Worm (Caenorhabditis elegans) whole organism, mixed stage, embryonic: ENCODE data around the gene ppt-1.

Experiments used
- M03D4.4 ChIP-seq: sonication (generic microtip); optimal IDR thresholded peaks from 2 replicates; lab custom pipeline; 2017; ENCODE audit warnings: mild to moderate bottlenecking, missing genetic modification characterization, missing compliant biosample characterization
- bed-3 ChIP-seq: fragments of 200-800 bp; sonication (Bioruptor generic); optimal IDR thresholded peaks from 3 replicates; lab custom pipeline; 2018; ENCODE audit warnings: mild to moderate bottlenecking, missing genetic modification characterization, moderate library complexity, missing compliant biosample characterization
- blmp-1 ChIP-seq: fragments of 150-350 bp; optimal IDR thresholded peaks from 2 replicates; lab custom pipeline; 2014; ENCODE audit warnings: missing biosample characterization, missing genetic modification characterization
- ceh-39 ChIP-seq: fragments of 150-350 bp; optimal IDR thresholded peaks from 2 replicates; lab custom pipeline; 2014; ENCODE audit warnings: missing biosample characterization, missing genetic modification characterization
- ceh-43 ChIP-seq: fragments of 200-800 bp; sonication (Bioruptor generic); optimal IDR thresholded peaks from 2 replicates; lab custom pipeline; 2018; ENCODE audit warnings: mild to moderate bottlenecking, missing genetic modification characterization, moderate library complexity, missing compliant biosample characterization
- ceh-83 ChIP-seq: fragments of 200-800 bp; sonication (Bioruptor generic); optimal IDR thresholded peaks from 2 replicates; lab custom pipeline; 2018; ENCODE audit warnings: mild to moderate bottlenecking, missing genetic modification characterization, missing compliant biosample characterization
- ces-1 ChIP-seq: fragments of 150-350 bp; optimal IDR thresholded peaks from 2 replicates; lab custom pipeline; 2014; ENCODE audit warnings: missing biosample characterization, missing genetic modification reagents, missing genetic modification characterization
- cnd-1 ChIP-seq: fragments of 200-800 bp; sonication (Bioruptor generic); optimal IDR thresholded peaks from 2 replicates; lab custom pipeline; 2018; ENCODE audit warnings: mild to moderate bottlenecking, missing genetic modification characterization, missing compliant biosample characterization
- drap-1 ChIP-seq: fragments of 200-800 bp; sonication (Bioruptor generic); optimal IDR thresholded peaks from 3 replicates; lab custom pipeline; 2018; ENCODE audit warnings: mild to moderate bottlenecking, missing genetic modification characterization, missing compliant biosample characterization
- elt-1 ChIP-seq: sonication (generic microtip); optimal IDR thresholded peaks from 2 replicates; lab custom pipeline; 2017; ENCODE audit warnings: missing genetic modification characterization, mild to moderate bottlenecking, missing compliant biosample characterization, antibody characterized with exemption, moderate library complexity, borderline replicate concordance; ENCODE audit not compliant: insufficient read depth
- elt-3 ChIP-seq: fragments of 150-350 bp; optimal IDR thresholded peaks from 2 replicates; lab custom pipeline; 2014; ENCODE audit warnings: missing biosample characterization, missing genetic modification characterization
- flh-1 ChIP-seq: fragments of 200-800 bp; sonication (Bioruptor generic); optimal IDR thresholded peaks from 2 replicates; lab custom pipeline; 2018; ENCODE audit warnings: mild to moderate bottlenecking, missing genetic modification characterization, moderate library complexity, missing compliant biosample characterization
- hlh-1 ChIP-seq: fragments of 150-350 bp; optimal IDR thresholded peaks from 2 replicates; lab custom pipeline; 2014; ENCODE audit warnings: missing biosample characterization, missing genetic modification reagents, missing genetic modification characterization
- lin-13 ChIP-seq: fragments of 150-350 bp; optimal IDR thresholded peaks from 2 replicates; lab custom pipeline; 2014; ENCODE audit warnings: missing biosample characterization, missing genetic modification characterization
- lin-32 ChIP-seq: fragments of 200-800 bp; sonication (Bioruptor generic); optimal IDR thresholded peaks from 2 replicates; lab custom pipeline; 2018; ENCODE audit warnings: mild to moderate bottlenecking, missing genetic modification characterization, missing compliant biosample characterization
- lsy-2 ChIP-seq: fragments of 150-350 bp; optimal IDR thresholded peaks from 2 replicates; lab custom pipeline; 2014; ENCODE audit warnings: missing biosample characterization, missing genetic modification characterization
- mab-5 ChIP-seq: fragments of 150-350 bp; optimal IDR thresholded peaks from 2 replicates; lab custom pipeline; 2014; ENCODE audit warnings: missing biosample characterization, missing genetic modification characterization
- mep-1 ChIP-seq: fragments of 150-350 bp; optimal IDR thresholded peaks from 2 replicates; lab custom pipeline; 2017; ENCODE audit warnings: missing biosample characterization, missing genetic modification reagents, missing genetic modification characterization, inconsistent platforms
- mls-2 ChIP-seq: sonication (generic microtip); optimal IDR thresholded peaks from 2 replicates; lab custom pipeline; 2016; ENCODE audit warnings: mild to moderate bottlenecking, missing genetic modification characterization, moderate library complexity, missing compliant biosample characterization
- nhr-2 ChIP-seq: fragments of 150-350 bp; optimal IDR thresholded peaks from 2 replicates; lab custom pipeline; 2014; ENCODE audit warnings: missing biosample characterization, missing genetic modification characterization
- nhr-237 ChIP-seq: fragments of 150-350 bp; optimal IDR thresholded peaks from 2 replicates; lab custom pipeline; 2014; ENCODE audit warnings: missing biosample characterization, missing genetic modification characterization
- nhr-28 ChIP-seq: fragments of 150-350 bp; optimal IDR thresholded peaks from 2 replicates; lab custom pipeline; 2014; ENCODE audit warnings: missing biosample characterization, missing genetic modification characterization
- nhr-76 ChIP-seq: sonication (generic microtip); optimal IDR thresholded peaks from 2 replicates; lab custom pipeline; 2017; ENCODE audit warnings: missing biosample characterization, missing genetic modification characterization
- pha-4 ChIP-seq: fragments of 150-350 bp; optimal IDR thresholded peaks from 2 replicates; lab custom pipeline; 2018; ENCODE audit warnings: missing biosample characterization, missing genetic modification reagents, missing genetic modification characterization
- snpc-4 ChIP-seq: fragments of 150-350 bp; optimal IDR thresholded peaks from 2 replicates; lab custom pipeline; 2014; ENCODE audit warnings: missing biosample characterization, missing genetic modification characterization
- sptf-1 ChIP-seq: sonication (generic microtip); optimal IDR thresholded peaks from 2 replicates; lab custom pipeline; 2017; ENCODE audit warnings: mild to moderate bottlenecking, missing genetic modification characterization, moderate library complexity, missing compliant biosample characterization
- unc-120 ChIP-seq: sonication (generic microtip); optimal IDR thresholded peaks from 2 replicates; lab custom pipeline; 2017; ENCODE audit warnings: missing genetic modification characterization, missing compliant biosample characterization; ENCODE audit not compliant: poor library complexity, severe bottlenecking
- zip-8 ChIP-seq: fragments of 150-350 bp; optimal IDR thresholded peaks from 2 replicates; lab custom pipeline; 2014; ENCODE audit warnings: missing biosample characterization, missing genetic modification characterization
- ztf-11 ChIP-seq: fragments of 150-350 bp; optimal IDR thresholded peaks from 2 replicates; lab custom pipeline; 2014; ENCODE audit warnings: missing biosample characterization, missing genetic modification characterization

ppt-1 gene

DNA sequence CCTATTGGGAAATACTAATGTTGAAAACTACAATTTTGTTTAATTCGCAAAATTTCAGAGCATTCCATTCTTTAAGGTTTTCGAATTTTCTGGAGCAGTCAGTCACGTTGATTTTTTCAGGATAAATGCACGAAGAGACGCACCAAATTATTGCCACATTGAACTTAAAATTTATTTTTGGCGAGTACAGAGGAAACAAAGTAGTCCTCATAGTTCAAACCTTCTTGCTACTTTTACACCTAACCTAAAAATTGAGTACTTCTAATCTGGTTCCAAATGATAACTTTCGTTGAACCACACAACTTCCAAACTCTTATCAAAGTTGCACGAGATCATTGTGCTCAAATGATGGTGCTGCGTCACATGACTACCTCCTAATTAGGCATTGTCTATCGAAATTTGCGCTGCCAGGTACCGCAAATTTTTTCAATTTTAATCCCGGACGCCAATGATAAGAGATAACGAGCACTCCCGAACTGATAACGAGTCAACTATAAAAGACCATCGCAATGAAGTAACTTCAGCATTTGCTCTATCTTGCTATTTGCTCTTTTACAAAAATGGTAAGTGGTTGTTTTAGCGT lies 11.9 kb downstream of the ppt-1 start, which contains the start of gene cpr-4:
cpr-4 (plus strand) TSS at position 523 of the 583 bp plus-strand sequence.
- TF ChIP-seq mls-2: no peak
- TF ChIP-seq flh-1 (GFP tag; lab: Kevin White, UChicago): no peak
- no peak for TF ChIP-seq nhr-28 (tag; lab: Kevin White, UChicago)
- TF ChIP-seq sptf-1 (tag; lab: Kevin White, UChicago): no peak
- no peak for TF ChIP-seq unc-120 (tag; lab: Kevin White, UChicago)
- no peak for TF ChIP-seq ceh-83
- TF ChIP-seq hlh-1 (tag; lab: Kevin White, UChicago): no peak
- no peak for TF ChIP-seq cnd-1
- no peak for TF ChIP-seq ces-1 (GFP tag; lab: Kevin White, UChicago)
- TF ChIP-seq nhr-76: no peak
- no peak for TF ChIP-seq elt-3 (tag; lab: Kevin White, UChicago)
- TF ChIP-seq drap-1: no peak

DNA sequence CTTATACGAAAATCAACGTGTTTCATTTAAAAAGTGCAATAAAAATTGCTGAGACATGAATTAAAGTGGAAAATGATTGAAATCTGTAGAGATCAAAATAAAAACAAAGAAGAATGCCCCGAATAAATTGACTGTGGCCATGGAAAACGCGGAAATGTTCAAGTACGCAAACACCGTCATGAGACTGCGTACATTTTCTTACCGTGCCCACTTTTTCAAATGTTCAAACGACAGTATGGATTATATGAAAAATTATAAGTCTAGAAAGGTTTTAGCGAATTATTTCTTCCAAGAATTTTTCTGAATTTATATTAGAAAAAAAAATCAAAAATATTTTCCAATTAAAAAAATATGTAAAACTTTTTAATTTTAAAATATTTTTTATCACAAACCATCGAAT lies 14.6 kb downstream of the ppt-1 start:
- TF ChIP-seq lin-13 (tag; lab: Kevin White, UChicago): peak; percentile 8
- TF ChIP-seq nhr-237 (tag; lab: Kevin White, UChicago): no peak
- peak; percentile 87 for TF ChIP-seq lsy-2

- TF ChIP-seq nhr-76: no peak
- no peak for TF ChIP-seq M03D4.4
- no peak for TF ChIP-seq zip-8 (tag; lab: Kevin White, UChicago)
- no peak for TF ChIP-seq mab-5
- TF ChIP-seq ces-1 (GFP tag; lab: Kevin White, UChicago): no peak
- no peak for TF ChIP-seq mep-1 (tag; lab: Kevin White, UChicago)
- no peak for TF ChIP-seq hlh-1 (tag; lab: Kevin White, UChicago)
- no peak for TF ChIP-seq elt-3 (tag; lab: Kevin White, UChicago)
- no peak for TF ChIP-seq unc-120 (tag; lab: Kevin White, UChicago)
- no peak for TF ChIP-seq lin-13 (tag; lab: Kevin White, UChicago)
- no peak for TF ChIP-seq ceh-43 (GFP tag; lab: Kevin White, UChicago)
- no peak for TF ChIP-seq elt-1
- no peak for TF ChIP-seq nhr-237 (tag; lab: Kevin White, UChicago)
- no peak for TF ChIP-seq lin-32
- TF ChIP-seq, all 35 proteins: peak for 0
Measured at ce11 chrV:6611058-6611457, 15.1 kb downstream of the ppt-1 start, which contains the start of gene gon-14. Gene gon-14, minus strand, starts transcription at chrV:6611158.

DNA sequence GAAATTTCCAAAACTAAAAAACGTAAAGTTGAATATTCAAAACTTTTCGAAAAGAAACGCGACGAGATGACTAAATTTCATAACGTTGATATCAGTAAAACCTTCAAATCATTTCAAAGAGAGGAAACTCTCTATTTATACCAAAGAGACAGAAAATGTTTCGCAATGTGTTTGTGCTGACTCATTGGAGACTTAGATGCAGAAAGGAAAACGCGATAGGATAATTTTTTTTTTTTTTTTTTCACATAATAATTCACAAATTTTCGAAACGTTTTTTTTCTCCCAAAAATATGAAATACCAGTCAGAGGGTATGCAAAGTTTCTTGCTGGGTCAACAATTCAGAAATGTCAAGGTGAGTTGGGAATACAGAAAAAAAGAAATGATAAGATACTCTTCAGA lies 19.9 kb downstream of the ppt-1 start:
- no peak for TF ChIP-seq ces-1 (GFP tag; lab: Kevin White, UChicago)
- no peak for TF ChIP-seq ztf-11 (tag; lab: Kevin White, UChicago)
- no peak for TF ChIP-seq mep-1 (tag; lab: Kevin White, UChicago)
- TF ChIP-seq nhr-28 (tag; lab: Kevin White, UChicago): no peak
- TF ChIP-seq mab-5: no peak
- no peak for TF ChIP-seq bed-3
- TF ChIP-seq lin-32: no peak
- TF ChIP-seq nhr-76: no peak
- no peak for TF ChIP-seq blmp-1 (tag; lab: Kevin White, UChicago)
- no peak for TF ChIP-seq pha-4
- no peak for TF ChIP-seq cnd-1
- no peak for TF ChIP-seq M03D4.4
- no peak for TF ChIP-seq sptf-1 (tag; lab: Kevin White, UChicago)
- no peak for TF ChIP-seq elt-1
- no peak for TF ChIP-seq nhr-2 (tag; lab: Kevin White, UChicago)
- no peak for TF ChIP-seq ceh-39 (tag; lab: Kevin White, UChicago)
- TF ChIP-seq lin-13 (tag; lab: Kevin White, UChicago): no peak
- no peak for TF ChIP-seq snpc-4 (tag; lab: Kevin White, UChicago)
- no peak for TF ChIP-seq ceh-43 (GFP tag; lab: Kevin White, UChicago)
- TF ChIP-seq, all 35 proteins: peak for 0

DNA sequence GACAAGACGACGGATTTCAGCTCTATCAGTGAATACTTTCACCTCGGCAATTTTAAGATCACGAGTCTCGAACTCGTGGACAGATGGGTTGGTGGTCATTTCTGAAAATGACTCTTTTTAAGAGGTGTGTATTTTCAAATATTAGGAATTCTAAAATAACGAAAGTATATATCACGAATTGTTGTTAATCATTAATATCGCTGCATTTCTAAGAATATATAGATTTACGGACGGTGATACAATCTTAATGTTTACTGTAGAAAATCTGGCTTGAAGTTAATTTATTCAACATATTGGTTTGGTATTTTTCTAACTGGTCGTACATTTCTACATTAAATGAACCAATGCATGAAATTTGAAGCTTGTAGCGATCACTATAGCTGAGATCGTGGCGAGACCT lies 20.9 kb downstream of the ppt-1 start, which contains the start of gene ZK1055.7:
ZK1055.7 (minus strand) TSS at position 101 of the 400 bp plus-strand sequence.
- TF ChIP-seq unc-120 (tag; lab: Kevin White, UChicago) (no peak), blmp-1 (tag; lab: Kevin White, UChicago) (no peak), elt-1 (no peak)
